Fruit fly (Drosophila melanogaster) whole organism, embryonic: ENCODE results near the gene CG6652.
A peak's percentile ranks its signal among the peaks of the same experiment; 100 is the strongest.

ENCODE experiments used
- Awh ChIP-seq: fragments of 200-800 bp; sonication (Bioruptor generic); IDR thresholded peaks from 2 replicates; pipeline ENCODE4, ENCODE4 v1.3.6; 2022; ENCODE audit warnings: missing biosample characterization, missing genetic modification characterization
- CG10462 ChIP-seq: fragments of 200-800 bp; sonication (Bioruptor generic); optimal IDR thresholded peaks from 2 replicates; lab custom pipeline; 2016; ENCODE audit warnings: missing biosample characterization, missing genetic modification characterization
- CG13894 ChIP-seq: fragments of 200-800 bp; sonication (Bioruptor generic); optimal IDR thresholded peaks from 3 replicates; lab custom pipeline; 2018; ENCODE audit warnings: missing biosample characterization, mild to moderate bottlenecking, missing genetic modification characterization, moderate library complexity
- CG2120 ChIP-seq: fragments of 200-800 bp; sonication (Bioruptor generic); optimal IDR thresholded peaks from 3 replicates; lab custom pipeline; 2016; ENCODE audit warnings: missing biosample characterization, missing genetic modification characterization
- CG4854 ChIP-seq: fragments of 200-800 bp; sonication (Bioruptor generic); optimal IDR thresholded peaks from 2 replicates; lab custom pipeline; 2016; ENCODE audit warnings: missing biosample characterization, missing genetic modification characterization, inconsistent platforms
- Hr39 ChIP-seq: fragments of >200 bp; optimal IDR thresholded peaks from 2 replicates; lab custom pipeline; 2017
- Kr ChIP-seq: fragments of 200-800 bp; sonication (Bioruptor generic); optimal IDR thresholded peaks from 2 replicates; lab custom pipeline; 2017; ENCODE audit warnings: missing biosample characterization, mild to moderate bottlenecking, missing genetic modification characterization
- gcm2 ChIP-seq: fragments of 200-800 bp; sonication (Bioruptor generic); optimal IDR thresholded peaks from 2 replicates; lab custom pipeline; 2016; ENCODE audit warnings: missing biosample characterization, missing genetic modification characterization
- lov ChIP-seq, 2 experiments: fragments of 200-800 bp in 1 of 2; fragments of >200 bp in 1 of 2; sonication (Bioruptor generic) in 1 of 2; IDR thresholded peaks in 1 of 2; optimal IDR thresholded peaks in 1 of 2; 2 replicates in 1 of 2; 3 replicates in 1 of 2; pipeline versions ENCODE4 v1.3.6 to Lab custom; 2017 to 2022; ENCODE audit warnings: missing biosample characterization in 1 of 2, missing genetic modification characterization in 1 of 2
- nau ChIP-seq: fragments of 200-800 bp; sonication (Bioruptor generic); optimal IDR thresholded peaks from 3 replicates; lab custom pipeline; 2017; ENCODE audit warnings: missing biosample characterization, mild to moderate bottlenecking, missing genetic modification characterization, missing genetic modification reagents
- pzg ChIP-seq: fragments of 200-800 bp; sonication (Bioruptor generic); optimal IDR thresholded peaks from 3 replicates; lab custom pipeline; 2018; ENCODE audit warnings: missing biosample characterization, mild to moderate bottlenecking, missing genetic modification characterization, moderate library complexity

DNA sequence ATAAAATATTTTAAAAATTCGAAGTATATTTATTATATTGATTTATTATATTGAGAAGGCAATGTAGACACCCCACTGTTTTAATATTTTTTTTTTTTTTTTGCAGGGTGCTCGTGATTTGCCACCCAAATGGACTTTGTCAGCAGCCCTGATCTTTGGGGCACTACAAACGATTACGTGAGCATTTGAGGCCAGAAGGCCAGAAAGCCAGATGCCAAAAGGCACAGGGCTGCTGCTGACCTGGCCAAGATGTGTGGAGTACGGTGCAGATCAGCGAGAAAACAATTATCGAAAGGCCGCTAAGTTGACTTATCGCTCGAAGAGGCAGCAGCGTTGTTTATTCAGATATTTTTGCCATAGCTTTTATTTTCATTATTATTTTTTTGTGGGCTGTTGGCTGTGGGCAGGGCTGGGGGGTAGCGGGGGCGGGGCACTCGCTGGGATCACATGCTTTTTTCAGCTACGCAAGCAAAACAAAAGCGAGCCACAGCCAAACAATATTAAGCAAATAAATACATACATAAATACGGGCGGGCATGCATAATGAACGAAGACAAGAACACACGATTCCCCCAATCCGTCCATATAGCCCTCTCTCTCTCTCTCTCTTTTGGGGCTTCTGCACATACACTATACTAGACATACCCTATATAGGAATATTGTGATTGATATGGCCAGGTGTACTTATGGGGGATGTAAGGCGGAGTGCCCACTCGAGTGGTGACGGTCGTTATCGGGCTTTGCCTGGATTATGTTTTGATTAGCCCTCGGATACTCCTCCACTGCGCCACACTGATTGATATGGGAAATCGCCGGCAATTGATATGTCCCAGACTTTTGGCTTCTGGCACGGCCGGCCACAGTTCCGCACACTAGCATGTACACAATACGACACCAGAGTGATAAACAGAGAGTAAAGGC lies 19.1 kb downstream of the CG6652 start:
- TF ChIP-seq Kr (GFP tag; lab: Kevin White, UChicago) = no peak
- TF ChIP-seq nau (GFP tag; lab: Kevin White, UChicago) = peak; percentile 48
- no peak for TF ChIP-seq pzg
- no peak for TF ChIP-seq CG2120
- no peak for TF ChIP-seq CG4854 (GFP tag; lab: Kevin White, UChicago)
- TF ChIP-seq lov (optimal IDR thresholded peaks at IDR 0.05; lab: Kevin White, UChicago) = no peak
- no peak for TF ChIP-seq lov (GFP tag; IDR thresholded peaks at IDR 0.05; lab: Robert Waterston, UW)
- no peak for TF ChIP-seq gcm2
- TF ChIP-seq Awh (GFP tag; lab: Robert Waterston, UW) = no peak; the same call in 1 of the 2 replicates
- TF ChIP-seq CG10462 = no peak
- peak; percentile 77 for TF ChIP-seq CG13894 (tag; lab: Kevin White, UChicago)
- TF ChIP-seq Hr39 (lab: Kevin White, UChicago) = no peak
